Worm (Caenorhabditis elegans): ENCODE data around the gene str-252.

Gene str-252

DNA sequence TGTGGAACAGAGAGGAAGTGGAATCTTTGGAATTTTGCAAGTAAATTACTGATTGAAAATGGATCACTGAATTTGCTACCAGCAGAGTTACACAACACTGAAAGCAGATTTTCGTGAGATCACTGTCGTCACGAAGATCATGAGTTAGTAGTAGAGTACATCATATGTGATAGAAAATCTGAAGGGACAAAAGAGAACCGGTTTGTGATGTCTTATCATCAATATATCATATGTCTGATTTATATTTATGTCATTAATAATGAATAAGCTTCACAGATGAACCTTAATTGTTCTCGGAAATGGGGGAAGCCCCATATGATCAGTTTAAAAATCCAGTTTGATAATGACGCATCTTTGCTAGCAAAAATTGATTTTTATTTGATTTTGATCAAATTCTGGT lies 19.8 kb downstream of the str-252 start:
- TF ChIP-seq aly-2 (tag; optimal IDR thresholded peaks at IDR 0.05) (no peak), nhr-11 (tag; optimal IDR thresholded peaks at IDR 0.05) (no peak), zag-1 (tag; optimal IDR thresholded peaks at IDR 0.05) (no peak), snpc-4 (tag; optimal IDR thresholded peaks at IDR 0.05) (no peak), nhr-25 (tag; optimal IDR thresholded peaks at IDR 0.05) (peak; percentile 60), nhr-21 (tag; optimal IDR thresholded peaks at IDR 0.05) (peak; percentile 45), fos-1 (tag; optimal IDR thresholded peaks at IDR 0.05) (no peak), nhr-6 (tag; optimal IDR thresholded peaks at IDR 0.05) (no peak), lin-13 (GFP tag; optimal IDR thresholded peaks at IDR 0.05) (no peak), elt-3 (tag; optimal IDR thresholded peaks at IDR 0.05) (no peak), unc-62 (GFP tag; optimal IDR thresholded peaks at IDR 0.05) (no peak)

DNA sequence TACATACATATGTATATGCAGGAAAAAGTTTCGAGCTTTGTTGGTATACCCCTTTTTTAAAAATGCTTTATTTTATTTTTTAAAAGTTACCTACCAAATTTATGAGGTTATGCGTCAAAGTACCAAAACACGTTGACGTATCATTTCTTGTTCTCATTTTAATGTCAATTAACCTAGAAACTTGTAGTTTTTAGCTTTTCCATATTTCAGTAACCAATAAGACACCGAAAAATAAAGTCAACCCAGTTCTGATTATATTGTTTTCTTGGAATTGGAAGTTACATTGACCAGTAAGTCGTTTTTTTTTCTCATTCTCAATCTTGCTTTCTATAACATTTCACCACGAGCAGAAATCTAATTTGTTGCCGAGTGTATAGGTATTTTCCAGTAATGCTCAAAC lies 20.6 kb downstream of the str-252 start, which contains the start of gene srw-145:
Gene srw-145, plus strand, starts transcription at position 301 of the 400 bp plus-strand sequence.
- TF ChIP-seq ceh-16 (tag; optimal IDR thresholded peaks at IDR 0.05) (no peak), nhr-12 (tag; optimal IDR thresholded peaks at IDR 0.05) (peak; percentile 3), nhr-25 (tag; optimal IDR thresholded peaks at IDR 0.05) (no peak), lin-11 (tag; optimal IDR thresholded peaks at IDR 0.05) (no peak), nhr-21 (tag; optimal IDR thresholded peaks at IDR 0.05) (peak; percentile 41)

DNA sequence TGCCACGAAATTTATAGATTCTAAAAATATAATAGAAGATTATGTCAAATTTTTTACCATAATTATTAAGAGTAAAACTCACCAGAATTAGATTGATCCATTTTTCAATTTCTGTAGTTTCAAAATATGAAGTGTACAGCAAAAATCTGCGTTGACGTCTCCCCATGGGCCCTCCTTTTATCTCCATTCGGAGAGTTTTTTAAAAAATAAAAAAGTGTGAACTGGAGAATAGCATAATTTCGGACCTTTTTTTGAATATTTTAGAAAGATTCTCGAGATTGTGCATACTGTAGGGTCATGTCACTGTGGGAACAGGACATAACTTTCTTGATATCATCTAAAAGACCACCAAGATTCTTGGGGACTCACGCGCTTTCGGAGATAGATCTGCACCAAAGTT lies 25.8 kb downstream of the str-252 start, which contains the start of gene dpr-1:
Gene dpr-1, minus strand, starts transcription at position 101 of the 400 bp plus-strand sequence.
- TF ChIP-seq snpc-4 (tag; optimal IDR thresholded peaks at IDR 0.05) (no peak), mdl-1 (tag; optimal IDR thresholded peaks at IDR 0.05) (no peak), ZK546.5 (tag; optimal IDR thresholded peaks at IDR 0.05) (no peak), unc-62 (GFP tag; optimal IDR thresholded peaks at IDR 0.05) (no peak), ztf-4 (tag; optimal IDR thresholded peaks at IDR 0.05) (no peak), F13H6.1 (tag; optimal IDR thresholded peaks at IDR 0.05) (no peak), nhr-25 (tag; optimal IDR thresholded peaks at IDR 0.05) (no peak), egl-27 (tag; optimal IDR thresholded peaks at IDR 0.05) (no peak), fos-1 (tag; optimal IDR thresholded peaks at IDR 0.05) (no peak)

DNA sequence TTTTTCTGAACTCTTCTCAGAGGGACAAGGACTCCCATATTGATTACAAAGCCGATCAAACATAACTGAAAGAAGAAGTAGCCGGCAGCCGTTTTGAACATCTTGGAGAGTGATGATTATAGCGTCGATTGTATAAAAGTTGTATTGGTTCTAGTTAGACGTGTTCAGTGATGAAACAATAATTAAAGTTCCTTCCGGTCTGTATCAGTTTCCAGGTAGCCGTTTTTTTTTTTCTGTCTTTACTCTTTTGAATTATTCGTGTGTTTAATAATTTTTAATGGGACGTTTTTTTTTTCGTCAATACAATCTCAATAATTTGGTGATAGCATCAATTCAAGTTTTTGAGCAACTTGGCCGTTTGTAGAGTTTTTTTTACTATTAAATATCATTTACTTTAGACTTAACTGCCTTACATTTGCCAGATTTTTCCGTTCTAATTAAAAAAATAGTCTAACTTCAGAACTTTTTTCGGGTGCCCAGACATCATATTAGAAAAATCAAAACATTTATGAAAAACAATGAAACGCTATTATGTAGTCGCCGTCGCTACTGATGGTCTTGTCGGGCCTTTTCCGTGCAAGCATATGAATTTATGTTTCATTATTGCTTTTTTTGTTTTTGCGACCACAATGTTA lies 30.2 kb downstream of the str-252 start, which contains the start of the genes srx-10 and clec-226:
Gene srx-10, minus strand, starts transcription at position 101 of the 635 bp plus-strand sequence.
Gene clec-226, plus strand, starts transcription at position 585 of the 635 bp plus-strand sequence.
- TF ChIP-seq aly-2 (tag; optimal IDR thresholded peaks at IDR 0.05) (no peak), Y55F3AM.14 (GFP tag; optimal IDR thresholded peaks at IDR 0.05) (no peak), zag-1 (tag; optimal IDR thresholded peaks at IDR 0.05) (no peak), elt-3 (tag; optimal IDR thresholded peaks at IDR 0.05) (no peak), blmp-1 (tag; optimal IDR thresholded peaks at IDR 0.05; ENCODE audit: insufficient read depth) (no peak), nhr-12 (tag; optimal IDR thresholded peaks at IDR 0.05) (no peak), sem-4 (tag; optimal IDR thresholded peaks at IDR 0.05) (no peak), ceh-16 (tag; optimal IDR thresholded peaks at IDR 0.05) (no peak), nhr-6 (tag; optimal IDR thresholded peaks at IDR 0.05) (no peak), egl-27 (tag; optimal IDR thresholded peaks at IDR 0.05) (no peak), nhr-23 (tag; optimal IDR thresholded peaks at IDR 0.05) (no peak), ama-1 (optimal IDR thresholded peaks at IDR 0.05) (no peak), ZK546.5 (tag; optimal IDR thresholded peaks at IDR 0.05) (no peak), lin-11 (tag; optimal IDR thresholded peaks at IDR 0.05) (no peak), nhr-10 (tag; optimal IDR thresholded peaks at IDR 0.05) (no peak), alr-1 (tag; optimal IDR thresholded peaks at IDR 0.05) (no peak), lsy-2 (tag; optimal IDR thresholded peaks at IDR 0.05) (no peak), lin-13 (GFP tag; optimal IDR thresholded peaks at IDR 0.05) (no peak), snpc-4 (tag; optimal IDR thresholded peaks at IDR 0.05) (no peak)

DNA sequence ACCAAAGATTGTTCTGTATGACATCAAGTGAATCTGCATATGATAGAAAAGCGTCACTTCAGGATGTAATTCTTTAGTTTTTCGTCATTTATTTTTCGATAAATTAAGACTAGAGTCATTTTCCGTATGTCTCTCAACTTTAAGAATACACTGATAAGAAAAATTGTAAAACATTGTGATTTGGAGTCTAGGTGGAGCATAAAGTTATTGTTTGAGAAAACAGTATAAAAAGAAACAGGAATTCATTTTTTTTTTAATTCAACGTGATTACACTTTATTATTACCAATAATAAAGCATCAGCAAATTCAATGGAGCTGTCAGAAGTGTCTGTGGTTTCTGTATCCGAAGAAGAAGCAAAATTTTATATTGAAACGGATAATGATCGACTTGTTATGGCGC lies 32.7 kb downstream of the str-252 start, which contains the start of gene R10D12.6:
Gene R10D12.6, plus strand, starts transcription at position 301 of the 400 bp plus-strand sequence.
- TF ChIP-seq nhr-25 (tag; optimal IDR thresholded peaks at IDR 0.05), result no peak
- TF ChIP-seq lin-13 (GFP tag; optimal IDR thresholded peaks at IDR 0.05), result no peak
- peak; percentile 27 for TF ChIP-seq fos-1 (tag; optimal IDR thresholded peaks at IDR 0.05)
- TF ChIP-seq elt-1 (tag; optimal IDR thresholded peaks at IDR 0.05), result no peak
- no peak for TF ChIP-seq peb-1 (tag; optimal IDR thresholded peaks at IDR 0.05)
- TF ChIP-seq nhr-11 (tag; optimal IDR thresholded peaks at IDR 0.05), result no peak
- TF ChIP-seq F13H6.1 (tag; optimal IDR thresholded peaks at IDR 0.05), result no peak

DNA sequence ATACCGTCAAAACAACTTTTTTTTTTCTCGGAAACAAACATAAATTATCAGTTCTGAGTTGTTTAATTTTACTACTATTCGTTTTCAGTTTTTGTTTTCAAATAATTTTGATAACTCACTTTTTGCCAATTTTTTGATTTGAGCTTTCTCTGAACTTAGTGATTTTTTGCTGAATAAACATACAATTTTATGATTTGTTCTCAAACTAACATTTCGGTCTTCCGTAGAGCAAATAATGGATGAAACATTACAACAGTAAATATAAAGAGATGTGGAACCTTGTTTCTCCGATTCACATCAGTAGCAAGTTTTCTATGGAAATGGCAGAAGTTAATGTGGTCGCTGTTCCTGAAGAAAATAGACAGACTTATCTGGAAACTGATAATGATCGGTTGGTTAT lies 33.5 kb downstream of the str-252 start, which contains the start of gene R10D12.7:
Gene R10D12.7, plus strand, starts transcription at position 301 of the 400 bp plus-strand sequence.
- TF ChIP-seq ceh-16 (tag; optimal IDR thresholded peaks at IDR 0.05), result no peak
